Fruit fly (Drosophila melanogaster): ENCODE measurements around the gene ich.

ich gene

dm6 chr3R:8981209-8981996 lies 18.6 kb upstream of the ich start:
- TF ChIP-seq CrebA (GFP tag; optimal IDR thresholded peaks at IDR 0.05; ENCODE audit: borderline replicate concordance): no peak
- TF ChIP-seq dl (GFP tag; optimal IDR thresholded peaks at IDR 0.05; ENCODE audit: insufficient read depth in 1 of 2, partially characterized antibody in 2 of 2): no peak
- peak; percentile 30 for TF ChIP-seq Dif (GFP tag; optimal IDR thresholded peaks at IDR 0.05; ENCODE audit: partially characterized antibody)
- TF ChIP-seq sv (GFP tag; optimal IDR thresholded peaks at IDR 0.05): no peak
- no peak for TF ChIP-seq Vsx2 (GFP tag; optimal IDR thresholded peaks at IDR 0.05; ENCODE audit: partially characterized antibody)

dm6 chr3R:8980776-8981165 lies 17.9 kb upstream of the ich start, which contains the start of gene CAHbeta:
CAHbeta (plus strand) TSS chr3R:8980860.
- TF ChIP-seq N (GFP tag; optimal IDR thresholded peaks at IDR 0.05) (no peak), CrebA (GFP tag; optimal IDR thresholded peaks at IDR 0.05; ENCODE audit: borderline replicate concordance) (no peak), Dif (GFP tag; optimal IDR thresholded peaks at IDR 0.05; ENCODE audit: partially characterized antibody) (peak; percentile 67), dl (GFP tag; optimal IDR thresholded peaks at IDR 0.05; ENCODE audit: insufficient read depth in 1 of 2, partially characterized antibody in 2 of 2) (peak; percentile 59 to 60), usp (GFP tag; optimal IDR thresholded peaks at IDR 0.05) (no peak)

- TF ChIP-seq foxo (GFP tag; optimal IDR thresholded peaks at IDR 0.05) (peak in 1 of 2 experiments; percentile 7), fru (GFP tag; optimal IDR thresholded peaks at IDR 0.05) (peak; percentile 23), psq (GFP tag; optimal IDR thresholded peaks at IDR 0.05) (no peak), h (GFP tag; optimal IDR thresholded peaks at IDR 0.05) (peak; percentile 13), brk (GFP tag; optimal IDR thresholded peaks at IDR 0.05) (peak; percentile 13), Sp1 (GFP tag; optimal IDR thresholded peaks at IDR 0.05) (no peak)
Observed at dm6 chr3R:8979850-8980775, 17.3 kb upstream of the ich start.

dm6 chr3R:8978768-8979167 lies 15.9 kb upstream of the ich start:
- no peak for TF ChIP-seq Vsx2 (GFP tag; optimal IDR thresholded peaks at IDR 0.05; ENCODE audit: partially characterized antibody)
- no peak for TF ChIP-seq CrebA (GFP tag; optimal IDR thresholded peaks at IDR 0.05; ENCODE audit: borderline replicate concordance)
- TF ChIP-seq dl (GFP tag; optimal IDR thresholded peaks at IDR 0.05; ENCODE audit: insufficient read depth in 1 of 2, partially characterized antibody in 2 of 2): no peak
- peak; percentile 73 for TF ChIP-seq fru (GFP tag; optimal IDR thresholded peaks at IDR 0.05)
- peak; percentile 65 for TF ChIP-seq rgr (GFP tag; optimal IDR thresholded peaks at IDR 0.05)
- TF ChIP-seq sv (GFP tag; optimal IDR thresholded peaks at IDR 0.05): no peak
- no peak for TF ChIP-seq N (GFP tag; optimal IDR thresholded peaks at IDR 0.05)
- peak; percentile 42 for TF ChIP-seq Rel (GFP tag; optimal IDR thresholded peaks at IDR 0.05)
- TF ChIP-seq Rel (tag; optimal IDR thresholded peaks at IDR 0.05): no peak
- TF ChIP-seq jim (GFP tag; optimal IDR thresholded peaks at IDR 0.05): no peak
- TF ChIP-seq OdsH (GFP tag; optimal IDR thresholded peaks at IDR 0.05): peak; percentile 32
- peak; percentile 57 for TF ChIP-seq brk (GFP tag; optimal IDR thresholded peaks at IDR 0.05)
- TF ChIP-seq h (GFP tag; optimal IDR thresholded peaks at IDR 0.05): peak; percentile 74
- no peak for TF ChIP-seq dsf (GFP tag; optimal IDR thresholded peaks at IDR 0.05; ENCODE audit: borderline replicate concordance)
- peak; percentile 67 for TF ChIP-seq woc (GFP tag; optimal IDR thresholded peaks at IDR 0.05)
- TF ChIP-seq Sp1 (GFP tag; optimal IDR thresholded peaks at IDR 0.05): peak; percentile 78
- TF ChIP-seq HLH106 (tag; optimal IDR thresholded peaks at IDR 0.05): peak; percentile 58
- peak; percentile 58 for TF ChIP-seq ey (GFP tag; optimal IDR thresholded peaks at IDR 0.05)
- peak; percentile 18 for TF ChIP-seq Hnf4 (GFP tag; optimal IDR thresholded peaks at IDR 0.05)
- TF ChIP-seq br (GFP tag; optimal IDR thresholded peaks at IDR 0.05): peak; percentile 40
- TF ChIP-seq Mio (GFP tag; optimal IDR thresholded peaks at IDR 0.05): no peak
- peak in 1 of 2 experiments; percentile 69 for TF ChIP-seq foxo (GFP tag; optimal IDR thresholded peaks at IDR 0.05)
- TF ChIP-seq dmrt93B (GFP tag; optimal IDR thresholded peaks at IDR 0.05): peak; percentile 40
- TF ChIP-seq usp (GFP tag; optimal IDR thresholded peaks at IDR 0.05): no peak
- TF ChIP-seq CG32264 (GFP tag; optimal IDR thresholded peaks at IDR 0.05): peak; percentile 6
- TF ChIP-seq Hr78 (GFP tag; optimal IDR thresholded peaks at IDR 0.05): no peak
- peak; percentile 64 for TF ChIP-seq psq (GFP tag; optimal IDR thresholded peaks at IDR 0.05)
- no peak for TF ChIP-seq pan (optimal IDR thresholded peaks at IDR 0.05)
- TF ChIP-seq sage (GFP tag; optimal IDR thresholded peaks at IDR 0.05): peak; percentile 52
- TF ChIP-seq GATAd (GFP tag; optimal IDR thresholded peaks at IDR 0.05): no peak
- TF ChIP-seq Abd-B (GFP tag; optimal IDR thresholded peaks at IDR 0.05): no peak
- TF ChIP-seq Hr83 (GFP tag; optimal IDR thresholded peaks at IDR 0.05; ENCODE audit: poor library complexity, severe bottlenecking): no peak
- no peak for TF ChIP-seq Dif (GFP tag; optimal IDR thresholded peaks at IDR 0.05; ENCODE audit: partially characterized antibody)
- TF ChIP-seq Jra (GFP tag; optimal IDR thresholded peaks at IDR 0.05): no peak
- no peak for TF ChIP-seq lola (GFP tag; optimal IDR thresholded peaks at IDR 0.05)
- TF ChIP-seq tai (GFP tag; optimal IDR thresholded peaks at IDR 0.05): peak; percentile 38
- no peak for TF ChIP-seq CG9705 (GFP tag; optimal IDR thresholded peaks at IDR 0.05)
- TF ChIP-seq Myc (optimal IDR thresholded peaks at IDR 0.05): no peak
